Fruit fly (Drosophila melanogaster): ENCODE data around the gene CG8925.

CG8925 gene

dm6 chr3R:16209714-16210553 lies 38.1 kb downstream of the CG8925 start:
- TF ChIP-seq OdsH (GFP tag; optimal IDR thresholded peaks at IDR 0.05) (peak; percentile 74), pan (optimal IDR thresholded peaks at IDR 0.05) (no peak), CG32264 (GFP tag; optimal IDR thresholded peaks at IDR 0.05) (no peak), fru (GFP tag; optimal IDR thresholded peaks at IDR 0.05) (peak; percentile 42), dsf (GFP tag; optimal IDR thresholded peaks at IDR 0.05; ENCODE audit: borderline replicate concordance) (no peak), Dif (GFP tag; optimal IDR thresholded peaks at IDR 0.05; ENCODE audit: partially characterized antibody) (no peak), HLH106 (tag; optimal IDR thresholded peaks at IDR 0.05) (peak; percentile 80), dmrt93B (GFP tag; optimal IDR thresholded peaks at IDR 0.05) (peak; percentile 65), Hr78 (GFP tag; optimal IDR thresholded peaks at IDR 0.05) (no peak), sv (GFP tag; optimal IDR thresholded peaks at IDR 0.05) (no peak), Sp1 (GFP tag; optimal IDR thresholded peaks at IDR 0.05) (peak; percentile 91), psq (GFP tag; optimal IDR thresholded peaks at IDR 0.05) (peak; percentile 90), br (GFP tag; optimal IDR thresholded peaks at IDR 0.05) (peak; percentile 22), dl (GFP tag; optimal IDR thresholded peaks at IDR 0.05; ENCODE audit: insufficient read depth in 1 of 2, partially characterized antibody in 2 of 2) (peak in 1 of 2 experiments; percentile 1), foxo (GFP tag; optimal IDR thresholded peaks at IDR 0.05) (peak in 1 of 2 experiments; percentile 77), ey (GFP tag; optimal IDR thresholded peaks at IDR 0.05) (peak; percentile 19), CrebA (GFP tag; optimal IDR thresholded peaks at IDR 0.05; ENCODE audit: borderline replicate concordance) (peak; percentile 7), h (GFP tag; optimal IDR thresholded peaks at IDR 0.05) (peak; percentile 25), CG9705 (GFP tag; optimal IDR thresholded peaks at IDR 0.05) (peak; percentile 51), tai (GFP tag; optimal IDR thresholded peaks at IDR 0.05) (peak; percentile 27), rgr (GFP tag; optimal IDR thresholded peaks at IDR 0.05) (peak; percentile 71)

DNA sequence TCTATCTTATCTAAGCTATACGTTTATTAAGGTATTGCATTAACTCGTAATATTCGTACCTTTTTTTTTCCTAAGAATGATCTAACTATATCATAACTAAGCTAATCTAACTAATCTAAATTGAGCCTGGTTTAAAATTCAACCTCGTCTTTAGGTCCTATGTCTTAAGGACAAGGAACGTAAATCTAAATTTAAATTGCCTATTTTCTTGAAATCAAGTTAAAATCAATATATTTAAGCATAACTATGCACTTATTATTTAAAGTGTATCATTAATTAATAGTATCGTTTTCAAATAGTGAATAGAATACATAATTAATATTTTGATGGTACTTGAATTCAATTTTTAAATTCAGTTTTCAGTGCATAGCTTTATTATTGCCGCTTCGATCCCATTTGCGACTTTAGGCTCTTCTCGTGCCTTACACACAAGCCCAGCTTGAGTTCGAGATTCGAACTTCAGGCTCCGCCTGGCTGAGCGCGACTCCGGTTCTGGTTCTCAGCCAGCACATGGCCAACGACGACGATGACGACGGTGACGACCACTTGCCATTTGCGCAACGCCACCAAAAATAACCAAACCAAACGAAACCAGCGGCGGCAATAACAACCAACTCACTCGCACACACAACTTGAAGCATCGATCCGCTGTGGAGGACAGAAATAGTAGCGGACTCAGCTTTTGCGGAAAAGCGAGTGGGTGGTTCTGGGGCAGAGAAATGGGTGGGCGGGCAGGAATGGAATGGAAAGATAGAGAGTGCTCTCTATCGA lies 39.2 kb downstream of the CG8925 start:
- no peak for TF ChIP-seq br (GFP tag; optimal IDR thresholded peaks at IDR 0.05)
- no peak for TF ChIP-seq Rel (GFP tag; optimal IDR thresholded peaks at IDR 0.05)
- peak; percentile 37 for TF ChIP-seq Rel (tag; optimal IDR thresholded peaks at IDR 0.05)
- TF ChIP-seq Mio (GFP tag; optimal IDR thresholded peaks at IDR 0.05) = no peak
- peak; percentile 17 for TF ChIP-seq rgr (GFP tag; optimal IDR thresholded peaks at IDR 0.05)
- TF ChIP-seq Hr83 (GFP tag; optimal IDR thresholded peaks at IDR 0.05; ENCODE audit: poor library complexity, severe bottlenecking) = peak; percentile 4
- TF ChIP-seq tai (GFP tag; optimal IDR thresholded peaks at IDR 0.05) = peak; percentile 21
- TF ChIP-seq Hnf4 (GFP tag; optimal IDR thresholded peaks at IDR 0.05) = peak; percentile 9
- TF ChIP-seq dl (GFP tag; optimal IDR thresholded peaks at IDR 0.05; ENCODE audit: insufficient read depth in 1 of 2, partially characterized antibody in 2 of 2) = peak in 1 of 2 experiments; percentile 5
- TF ChIP-seq woc (GFP tag; optimal IDR thresholded peaks at IDR 0.05) = peak; percentile 8
- TF ChIP-seq foxo (GFP tag; optimal IDR thresholded peaks at IDR 0.05) = peak in 1 of 2 experiments; percentile 27
- TF ChIP-seq OdsH (GFP tag; optimal IDR thresholded peaks at IDR 0.05) = no peak
- peak; percentile 2 for TF ChIP-seq ey (GFP tag; optimal IDR thresholded peaks at IDR 0.05)
- no peak for TF ChIP-seq h (GFP tag; optimal IDR thresholded peaks at IDR 0.05)

DNA sequence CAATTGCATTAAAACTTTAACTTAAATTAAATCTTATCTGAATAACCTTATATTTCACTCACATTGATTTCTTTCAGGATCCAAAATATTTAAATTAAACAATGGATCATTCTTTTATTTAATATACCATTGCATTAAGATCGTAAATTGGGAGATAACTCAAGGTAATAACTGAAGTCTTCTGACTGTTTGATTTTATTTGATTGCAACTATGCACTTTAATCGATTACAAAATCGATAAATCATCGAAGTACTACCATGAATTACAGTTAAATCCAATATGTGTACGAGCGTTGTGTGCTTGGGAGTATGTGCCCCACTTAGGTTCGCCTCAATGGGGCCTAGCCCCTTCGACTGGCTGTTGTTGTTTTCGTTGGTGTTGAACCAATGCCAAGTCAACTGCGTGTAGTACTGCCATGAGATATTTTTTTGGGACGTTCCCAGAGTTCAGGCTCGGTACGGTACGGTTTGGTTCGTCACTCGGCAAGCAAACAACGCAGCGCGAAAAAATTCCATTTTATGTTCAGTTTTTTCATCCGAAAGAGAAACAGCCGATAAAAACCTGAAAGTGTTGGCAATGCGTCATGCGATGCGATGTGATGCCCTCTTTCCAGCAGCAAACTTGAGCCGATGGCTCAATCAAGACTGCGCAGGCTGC lies 40.2 kb downstream of the CG8925 start:
- TF ChIP-seq lola (GFP tag; optimal IDR thresholded peaks at IDR 0.05) = no peak
- TF ChIP-seq woc (GFP tag; optimal IDR thresholded peaks at IDR 0.05) = peak; percentile 29
- no peak for TF ChIP-seq tai (GFP tag; optimal IDR thresholded peaks at IDR 0.05)
- TF ChIP-seq foxo (GFP tag; optimal IDR thresholded peaks at IDR 0.05) = peak in 1 of 2 experiments; percentile 17
- peak; percentile 5 for TF ChIP-seq Hr83 (GFP tag; optimal IDR thresholded peaks at IDR 0.05; ENCODE audit: poor library complexity, severe bottlenecking)
- no peak for TF ChIP-seq brk (GFP tag; optimal IDR thresholded peaks at IDR 0.05)
- TF ChIP-seq Rel (GFP tag; optimal IDR thresholded peaks at IDR 0.05) = peak; percentile 66
- TF ChIP-seq Rel (tag; optimal IDR thresholded peaks at IDR 0.05) = peak; percentile 51
- TF ChIP-seq Jra (GFP tag; optimal IDR thresholded peaks at IDR 0.05) = peak; percentile 46
- TF ChIP-seq sv (GFP tag; optimal IDR thresholded peaks at IDR 0.05) = no peak
- peak; percentile 24 for TF ChIP-seq Vsx2 (GFP tag; optimal IDR thresholded peaks at IDR 0.05; ENCODE audit: partially characterized antibody)
- no peak for TF ChIP-seq psq (GFP tag; optimal IDR thresholded peaks at IDR 0.05)
- TF ChIP-seq fru (GFP tag; optimal IDR thresholded peaks at IDR 0.05) = peak; percentile 16
- TF ChIP-seq h (GFP tag; optimal IDR thresholded peaks at IDR 0.05) = peak; percentile 39
- peak; percentile 16 for TF ChIP-seq Sp1 (GFP tag; optimal IDR thresholded peaks at IDR 0.05)
- TF ChIP-seq rgr (GFP tag; optimal IDR thresholded peaks at IDR 0.05) = peak; percentile 20
- peak; percentile 5 for TF ChIP-seq ey (GFP tag; optimal IDR thresholded peaks at IDR 0.05)

Measured in whole organism, wandering third instar larva.